Worm (Caenorhabditis elegans): ENCODE data around the gene gtf-2E1.

DNA sequence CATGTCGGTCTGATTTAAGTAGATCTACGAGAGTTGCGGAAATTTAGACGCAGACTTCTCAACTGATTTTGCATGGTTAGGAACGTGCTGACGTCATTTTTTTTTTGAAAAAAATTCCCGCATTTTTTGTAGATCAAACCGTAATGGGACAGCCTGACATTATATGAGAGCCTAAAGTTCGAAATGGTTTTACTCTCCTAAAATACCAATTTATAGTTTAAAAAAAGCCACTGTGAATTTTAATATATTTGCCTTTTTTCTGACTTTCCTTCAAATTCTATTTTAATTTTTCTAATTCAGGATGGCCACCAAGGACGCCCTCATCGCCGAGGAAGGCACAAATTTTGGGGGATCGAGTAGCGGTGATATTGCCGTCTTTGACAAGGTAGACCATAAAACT, 13.9 kb downstream of the gtf-2E1 start, which contains the start of gene atgp-1:
- no peak for TF ChIP-seq nhr-25 (tag; optimal IDR thresholded peaks at IDR 0.05)
- TF ChIP-seq fkh-10 (GFP tag; optimal IDR thresholded peaks at IDR 0.05), result no peak
- no peak for TF ChIP-seq nhr-11 (tag; optimal IDR thresholded peaks at IDR 0.05)
- no peak for TF ChIP-seq ZK546.5 (tag; optimal IDR thresholded peaks at IDR 0.05)
- no peak for TF ChIP-seq unc-62 (GFP tag; optimal IDR thresholded peaks at IDR 0.05)
- no peak for TF ChIP-seq R02D3.7 (tag; optimal IDR thresholded peaks at IDR 0.05)
- TF ChIP-seq lin-39 (tag; optimal IDR thresholded peaks at IDR 0.05), result no peak
- no peak for TF ChIP-seq lsy-12 (tag; optimal IDR thresholded peaks at IDR 0.05)
- no peak for TF ChIP-seq elt-3 (tag; optimal IDR thresholded peaks at IDR 0.05)
- TF ChIP-seq ceh-9 (tag; optimal IDR thresholded peaks at IDR 0.05), result no peak
- no peak for TF ChIP-seq ceh-82 (tag; optimal IDR thresholded peaks at IDR 0.05)
